Fruit fly (Drosophila melanogaster) whole organism, embryonic: ENCODE data around the gene CG7739.

Source experiments
- Adf1 ChIP-seq: fragments of 200-800 bp; sonication (Bioruptor generic); IDR thresholded peaks from 2 replicates; pipeline ENCODE4 v1.3.6; 2022; ENCODE audit warnings: missing biosample characterization, missing genetic modification characterization
- Asciz ChIP-seq: fragments of 200-800 bp; sonication (Bioruptor generic); optimal IDR thresholded peaks from 2 replicates; lab custom pipeline; 2017; ENCODE audit warnings: missing biosample characterization, mild to moderate bottlenecking, missing genetic modification characterization, missing genetic modification reagents
- Atf6 ChIP-seq: fragments of 200-800 bp; sonication (Bioruptor generic); IDR thresholded peaks from 2 replicates; pipeline ENCODE4 v1.3.6; 2022; ENCODE audit warnings: missing biosample characterization, missing genetic modification characterization
- B-H1 ChIP-seq: fragments of 200-800 bp; sonication (Bioruptor generic); IDR thresholded peaks from 3 replicates; pipeline ENCODE4 v1.3.6; 2022; ENCODE audit warnings: missing biosample characterization, missing genetic modification characterization
- Bgb ChIP-seq: fragments of 200-800 bp; sonication (Bioruptor generic); IDR thresholded peaks from 2 replicates; pipeline ENCODE4 v1.3.6; 2022; ENCODE audit warnings: missing biosample characterization, missing genetic modification characterization; ENCODE audit not compliant: partially characterized antibody
- BtbVII ChIP-seq: fragments of 200-800 bp; sonication (Bioruptor generic); optimal IDR thresholded peaks from 3 replicates; lab custom pipeline; 2017; ENCODE audit warnings: missing biosample characterization, mild to moderate bottlenecking, missing genetic modification characterization
- CG10462 ChIP-seq: fragments of 200-800 bp; sonication (Bioruptor generic); optimal IDR thresholded peaks from 2 replicates; lab custom pipeline; 2016; ENCODE audit warnings: missing biosample characterization, missing genetic modification characterization
- CG10543 ChIP-seq: fragments of 200-800 bp; sonication (Bioruptor generic); optimal IDR thresholded peaks from 3 replicates; lab custom pipeline; 2017; ENCODE audit warnings: missing biosample characterization, mild to moderate bottlenecking, missing genetic modification characterization, moderate library complexity
- CG11085 ChIP-seq: fragments of 200-800 bp; sonication (Bioruptor generic); IDR thresholded peaks from 2 replicates; pipeline ENCODE4 v1.3.6; 2022; ENCODE audit warnings: missing biosample characterization, missing genetic modification characterization
- CG11247 ChIP-seq: fragments of 200-800 bp; sonication (Bioruptor generic); IDR thresholded peaks from 2 replicates; pipeline ENCODE4 v1.3.6; 2022; ENCODE audit warnings: missing biosample characterization, missing genetic modification characterization
- CG14441 ChIP-seq: fragments of 200-800 bp; sonication (Bioruptor generic); IDR thresholded peaks from 2 replicates; pipeline ENCODE4 v1.3.6; 2022; ENCODE audit warnings: missing biosample characterization, missing genetic modification characterization
- CG15514 ChIP-seq: fragments of 200-800 bp; sonication (Bioruptor generic); optimal IDR thresholded peaks from 3 replicates; lab custom pipeline; 2017; ENCODE audit warnings: missing biosample characterization, missing genetic modification characterization, mild to moderate bottlenecking, moderate library complexity, missing genetic modification reagents
- CG17912 ChIP-seq: fragments of 200-800 bp; sonication (Bioruptor generic); optimal IDR thresholded peaks from 2 replicates; lab custom pipeline; 2018; ENCODE audit warnings: missing biosample characterization, mild to moderate bottlenecking, missing genetic modification characterization
- CG2116 ChIP-seq: fragments of 200-800 bp; sonication (Bioruptor generic); optimal IDR thresholded peaks from 3 replicates; lab custom pipeline; 2018; ENCODE audit warnings: missing biosample characterization, mild to moderate bottlenecking, missing genetic modification characterization
- CG32532 ChIP-seq: fragments of 200-800 bp; sonication (Bioruptor generic); IDR thresholded peaks from 2 replicates; pipeline ENCODE4 v1.3.6; 2022; ENCODE audit warnings: missing biosample characterization, missing genetic modification characterization
- CG32767 ChIP-seq: fragments of 200-800 bp; sonication (Bioruptor generic); IDR thresholded peaks from 2 replicates; pipeline ENCODE4 v1.3.6; 2022; ENCODE audit warnings: missing biosample characterization, missing genetic modification characterization
- CG42726 ChIP-seq: fragments of 200-800 bp; sonication (Bioruptor generic); IDR thresholded peaks from 2 replicates; pipeline ENCODE4 v1.3.6; 2022; ENCODE audit warnings: missing biosample characterization, missing genetic modification characterization; ENCODE audit not compliant: partially characterized antibody
- CG4404 ChIP-seq: fragments of 200-800 bp; sonication (Bioruptor generic); IDR thresholded peaks from 2 replicates; pipeline ENCODE4 v1.3.6; 2022; ENCODE audit warnings: missing biosample characterization, missing genetic modification characterization
- CG4617 ChIP-seq: fragments of 200-800 bp; sonication (Bioruptor generic); optimal IDR thresholded peaks from 3 replicates; lab custom pipeline; 2016; ENCODE audit warnings: missing biosample characterization, missing genetic modification characterization, borderline replicate concordance
- CG5245 ChIP-seq: fragments of 200-800 bp; sonication (Bioruptor generic); optimal IDR thresholded peaks from 3 replicates; lab custom pipeline; 2016; ENCODE audit warnings: missing biosample characterization, missing genetic modification characterization
- CG6254 ChIP-seq: fragments of 200-800 bp; sonication (Bioruptor generic); optimal IDR thresholded peaks from 3 replicates; lab custom pipeline; 2017; ENCODE audit warnings: mild to moderate bottlenecking, missing biosample characterization, missing genetic modification reagents, missing genetic modification characterization
- CG7271 ChIP-seq: fragments of 200-800 bp; sonication (Bioruptor generic); optimal IDR thresholded peaks from 2 replicates; lab custom pipeline; 2018; ENCODE audit warnings: missing biosample characterization, mild to moderate bottlenecking, missing genetic modification characterization, moderate library complexity
- CG8388 ChIP-seq: fragments of 200-800 bp; sonication (Bioruptor generic); optimal IDR thresholded peaks from 2 replicates; lab custom pipeline; 2019; ENCODE audit warnings: missing biosample characterization, mild to moderate bottlenecking, missing genetic modification characterization, moderate library complexity
- D19A ChIP-seq: fragments of 200-800 bp; optimal IDR thresholded peaks from 3 replicates; lab custom pipeline; 2019; ENCODE audit warnings: missing biosample characterization, mild to moderate bottlenecking, missing genetic modification characterization, moderate library complexity
- Deaf1 ChIP-seq: fragments of 200-800 bp; optimal IDR thresholded peaks from 3 replicates; lab custom pipeline; 2019; ENCODE audit warnings: missing biosample characterization, mild to moderate bottlenecking, missing genetic modification characterization, moderate library complexity
- Dp ChIP-seq: fragments of 200-800 bp; sonication (Bioruptor generic); optimal IDR thresholded peaks from 2 replicates; lab custom pipeline; 2018; ENCODE audit warnings: missing biosample characterization, mild to moderate bottlenecking, missing genetic modification characterization, moderate library complexity
- Hey ChIP-seq: fragments of 200-800 bp; sonication (Bioruptor generic); optimal IDR thresholded peaks from 3 replicates; lab custom pipeline; 2018; ENCODE audit warnings: missing biosample characterization, mild to moderate bottlenecking, missing genetic modification characterization
- Hr51 ChIP-seq, 2 experiments: fragments of 200-800 bp; sonication (Bioruptor generic); optimal IDR thresholded peaks; 2 replicates in 1 of 2; 3 replicates in 1 of 2; lab custom pipeline; 2016 to 2018; ENCODE audit warnings: missing biosample characterization in 2 of 2, missing genetic modification characterization in 2 of 2, mild to moderate bottlenecking in 1 of 2, moderate library complexity in 1 of 2
- Lhr ChIP-seq: fragments of 200-800 bp; sonication (Bioruptor generic); optimal IDR thresholded peaks from 3 replicates; lab custom pipeline; 2017; ENCODE audit warnings: mild to moderate bottlenecking, missing biosample characterization, missing genetic modification reagents, missing genetic modification characterization
- Lim3 ChIP-seq: fragments of 200-800 bp; sonication (Bioruptor generic); IDR thresholded peaks from 2 replicates; pipeline ENCODE4 v1.3.6; 2022; ENCODE audit warnings: missing biosample characterization, missing genetic modification characterization
- Ravus ChIP-seq: fragments of 200-800 bp; sonication (Bioruptor generic); IDR thresholded peaks from 2 replicates; pipeline ENCODE4 v1.3.6; 2022; ENCODE audit warnings: missing biosample characterization, missing genetic modification characterization
- Side ChIP-seq: fragments of 200-800 bp; sonication (Bioruptor generic); optimal IDR thresholded peaks from 2 replicates; lab custom pipeline; 2016; ENCODE audit warnings: missing biosample characterization, missing genetic modification characterization
- Trl ChIP-seq, 3 experiments: fragments of >200 bp in 2 of 3; fragments of 200-800 bp in 1 of 3; sonication (Bioruptor generic) in 1 of 3; optimal IDR thresholded peaks; 2 replicates in 1 of 3; 3 replicates in 2 of 3; lab custom pipeline; 2016 to 2017; ENCODE audit warnings: missing biosample characterization in 1 of 3, missing genetic modification characterization in 1 of 3
- bab2 ChIP-seq: fragments of 200-800 bp; sonication (Bioruptor generic); optimal IDR thresholded peaks from 2 replicates; lab custom pipeline; 2016; ENCODE audit warnings: missing biosample characterization, missing genetic modification characterization
- cas ChIP-seq: fragments of 200-800 bp; sonication (Bioruptor generic); IDR thresholded peaks from 2 replicates; pipeline ENCODE4 v1.3.6; 2022; ENCODE audit warnings: missing biosample characterization, missing genetic modification characterization
- cwo ChIP-seq: fragments of 200-800 bp; sonication (Bioruptor generic); optimal IDR thresholded peaks from 3 replicates; lab custom pipeline; 2017; ENCODE audit warnings: missing biosample characterization, missing genetic modification characterization, mild to moderate bottlenecking, moderate library complexity, missing genetic modification reagents
- dati ChIP-seq: fragments of 200-800 bp; sonication (Bioruptor generic); IDR thresholded peaks from 2 replicates; pipeline ENCODE4 v1.3.6; 2022; ENCODE audit warnings: missing biosample characterization, missing genetic modification characterization
- dmrt11E ChIP-seq: fragments of 200-800 bp; sonication (Bioruptor generic); optimal IDR thresholded peaks from 3 replicates; lab custom pipeline; 2018; ENCODE audit warnings: missing biosample characterization, mild to moderate bottlenecking, missing genetic modification characterization, moderate library complexity
- fru ChIP-seq: fragments of >200 bp; optimal IDR thresholded peaks from 2 replicates; lab custom pipeline; 2017
- fu2 ChIP-seq: fragments of 200-800 bp; sonication (Bioruptor generic); optimal IDR thresholded peaks from 2 replicates; lab custom pipeline; 2016; ENCODE audit warnings: missing biosample characterization, missing genetic modification characterization
- her ChIP-seq: fragments of 200-800 bp; sonication (Bioruptor generic); optimal IDR thresholded peaks from 2 replicates; lab custom pipeline; 2016; ENCODE audit warnings: missing biosample characterization, missing genetic modification characterization
- jigr1 ChIP-seq: fragments of 200-800 bp; sonication (Bioruptor generic); IDR thresholded peaks from 3 replicates; pipeline ENCODE4 v1.3.6; 2022; ENCODE audit warnings: missing biosample characterization, missing genetic modification characterization
- lmd ChIP-seq: fragments of 200-800 bp; sonication (Bioruptor generic); IDR thresholded peaks from 2 replicates; pipeline ENCODE4 v1.3.6; 2022; ENCODE audit warnings: missing biosample characterization, missing genetic modification characterization
- luna ChIP-seq: fragments of 200-800 bp; sonication (Bioruptor generic); optimal IDR thresholded peaks from 2 replicates; lab custom pipeline; 2016; ENCODE audit warnings: missing biosample characterization, missing genetic modification characterization
- prd ChIP-seq, 3 experiments: fragments of >200 bp in 2 of 3; fragments of 200-800 bp in 1 of 3; sonication (Bioruptor generic) in 1 of 3; optimal IDR thresholded peaks in 2 of 3; IDR thresholded peaks in 1 of 3; 2 replicates in 2 of 3; 3 replicates in 1 of 3; pipeline versions ENCODE4 v1.3.6 to Lab custom; 2017 to 2022; ENCODE audit warnings: missing biosample characterization in 1 of 3, missing genetic modification characterization in 1 of 3
- ranshi ChIP-seq: fragments of 200-800 bp; sonication (Bioruptor generic); IDR thresholded peaks from 2 replicates; pipeline ENCODE4 v1.3.6; 2022; ENCODE audit warnings: missing biosample characterization, missing genetic modification characterization
- ro ChIP-seq: fragments of 200-800 bp; sonication (Bioruptor generic); IDR thresholded peaks from 2 replicates; pipeline ENCODE4 v1.3.6; 2022; ENCODE audit warnings: missing biosample characterization, missing genetic modification characterization
- slou ChIP-seq: fragments of 200-800 bp; sonication (Bioruptor generic); optimal IDR thresholded peaks from 3 replicates; lab custom pipeline; 2016; ENCODE audit warnings: missing biosample characterization, missing genetic modification characterization
- yki ChIP-seq: fragments of >200 bp; optimal IDR thresholded peaks from 3 replicates; lab custom pipeline; 2018

CG7739 gene

dm6 chr3L:15533402-15534129 lies 29.3 kb downstream of the CG7739 start (continued):
- TF ChIP-seq dati (no peak), CG7271 (no peak), CG42726 (no peak), CG14441 (peak; percentile 49; the same call in 1 of the 2 replicates), bab2 (GFP tag; lab: Kevin White, UChicago) (peak; percentile 33), CG4617 (no peak), CG10462 (GFP tag; lab: Kevin White, UChicago) (no peak), cas (GFP tag; lab: Robert Waterston, UW) (0 out of 2 replicates have a peak, but pooled peaks have one; percentile 5), Trl (optimal IDR thresholded peaks at IDR 0.05; lab: Kevin White, UChicago) (peak; percentile 11 to 17), Trl (GFP tag; optimal IDR thresholded peaks at IDR 0.05; lab: Kevin White, UChicago) (peak; percentile 56), Adf1 (GFP tag; lab: Robert Waterston, UW) (no peak), luna (GFP tag; lab: Kevin White, UChicago) (no peak), Side (GFP tag; lab: Kevin White, UChicago) (peak; percentile 47), Hey (tag; lab: Kevin White, UChicago) (no peak), CG6254 (no peak), Lim3 (GFP tag; lab: Robert Waterston, UW) (no peak), Asciz (GFP tag; lab: Kevin White, UChicago) (peak; percentile 30), CG4404 (no peak), CG17912 (GFP tag; lab: Kevin White, UChicago) (no peak), CG11085 (no peak), dmrt11E (tag; lab: Kevin White, UChicago) (peak; percentile 19), prd (optimal IDR thresholded peaks at IDR 0.05; lab: Kevin White, UChicago) (no peak), prd (GFP tag; IDR thresholded peaks at IDR 0.05; lab: Robert Waterston, UW) (0 out of 3 replicates have a peak, but pooled peaks have one; percentile 17), CG5245 (GFP tag; lab: Kevin White, UChicago) (no peak), yki (lab: Kevin White, UChicago) (no peak), Bgb (GFP tag; lab: Robert Waterston, UW) (no peak), CG32767 (GFP tag; lab: Robert Waterston, UW) (0 out of 2 replicates have a peak, but pooled peaks have one; percentile 48), CG11247 (GFP tag; lab: Robert Waterston, UW) (peak; percentile 14; the same call in 1 of the 2 replicates), ro (GFP tag; lab: Robert Waterston, UW) (no peak), Deaf1 (no peak), CG10543 (GFP tag; lab: Kevin White, UChicago) (no peak), slou (GFP tag; lab: Kevin White, UChicago) (no peak), her (GFP tag; lab: Kevin White, UChicago) (peak; percentile 34), BtbVII (no peak), lmd (GFP tag; lab: Robert Waterston, UW) (peak; percentile 16; the same call in 1 of the 2 replicates), Lhr (no peak), Hr51 (GFP tag; optimal IDR thresholded peaks at IDR 0.05; lab: Kevin White, UChicago) (peak in 1 of 2 experiments; percentile 65), fu2 (GFP tag; lab: Kevin White, UChicago) (no peak), ranshi (GFP tag; lab: Robert Waterston, UW) (no peak; the same call in 1 of the 2 replicates), Dp (GFP tag; lab: Kevin White, UChicago) (no peak), cwo (peak; percentile 5), Atf6 (no peak), CG15514 (GFP tag; lab: Kevin White, UChicago) (no peak), Ravus (no peak), CG8388 (peak; percentile 20), CG32532 (GFP tag; lab: Robert Waterston, UW) (no peak; the same call in 1 of the 2 replicates), jigr1 (GFP tag; lab: Robert Waterston, UW) (no peak), fru (lab: Kevin White, UChicago) (no peak), B-H1 (GFP tag; lab: Robert Waterston, UW) (no peak), D19A (tag; lab: Kevin White, UChicago) (peak; percentile 75), CG2116 (GFP tag; lab: Kevin White, UChicago) (no peak)
